Worm (Caenorhabditis elegans): ENCODE data around the gene npr-2.

- TF ChIP-seq ceh-13 (GFP tag; optimal IDR thresholded peaks at IDR 0.05), result no peak
- TF ChIP-seq ama-1 (optimal IDR thresholded peaks at IDR 0.05), result no peak
- TF ChIP-seq tbx-11 (GFP tag; IDR thresholded peaks at IDR 0.05), result no peak
- TF ChIP-seq hmbx-1 (tag; optimal IDR thresholded peaks at IDR 0.05), result no peak
- TF ChIP-seq flt-1 (GFP tag; IDR thresholded peaks at IDR 0.05), result no peak
- no peak for TF ChIP-seq hmg-4 (GFP tag; optimal IDR thresholded peaks at IDR 0.05)
- no peak for TF ChIP-seq scrt-1 (GFP tag; IDR thresholded peaks at IDR 0.05)
- TF ChIP-seq aly-1 (tag; optimal IDR thresholded peaks at IDR 0.05), result no peak
- TF ChIP-seq tbx-37 (GFP tag; conservative IDR thresholded peaks at IDR 0.05), result no peak
Measured at ce11 chrIV:9601595-9601994, 21.7 kb upstream of the npr-2 start, which contains the start of gene aat-1.

All from whole organism, early embryonic.